Fruit fly (Drosophila melanogaster) whole organism, pupa: ENCODE data around the gene CG18404.

ENCODE experiments used
- CG10348 ChIP-seq: fragments of 200-800 bp; sonication (Bioruptor generic); IDR thresholded peaks from 2 replicates; pipeline ENCODE4 v1.3.6; 2022; ENCODE audit warnings: missing biosample characterization, missing genetic modification characterization
- CG12605 ChIP-seq: fragments of 200-800 bp; sonication (Bioruptor generic); IDR thresholded peaks from 2 replicates; pipeline ENCODE4 v1.3.6; 2022; ENCODE audit warnings: missing biosample characterization, missing genetic modification characterization
- CG13204 ChIP-seq: fragments of 200-800 bp; sonication (Bioruptor generic); optimal IDR thresholded peaks from 2 replicates; lab custom pipeline; 2018; ENCODE audit warnings: missing biosample characterization, mild to moderate bottlenecking, missing genetic modification characterization, moderate library complexity
- CG14655 ChIP-seq: fragments of 200-800 bp; sonication (Bioruptor generic); optimal IDR thresholded peaks from 3 replicates; lab custom pipeline; 2017; ENCODE audit warnings: mild to moderate bottlenecking, missing biosample characterization, missing genetic modification reagents, missing genetic modification characterization
- CG15710 ChIP-seq: fragments of 200-800 bp; sonication (Bioruptor generic); optimal IDR thresholded peaks from 2 replicates; lab custom pipeline; 2018; ENCODE audit warnings: missing biosample characterization, mild to moderate bottlenecking, missing genetic modification characterization, moderate library complexity
- CG17806 ChIP-seq: fragments of 200-800 bp; sonication (Bioruptor generic); optimal IDR thresholded peaks from 2 replicates; lab custom pipeline; 2018; ENCODE audit warnings: missing biosample characterization, mild to moderate bottlenecking, missing genetic modification characterization, moderate library complexity
- CG32121 ChIP-seq: fragments of 200-800 bp; sonication (Bioruptor generic); IDR thresholded peaks from 2 replicates; pipeline ENCODE4 v1.3.6; 2022; ENCODE audit warnings: missing biosample characterization, missing genetic modification characterization
- CG34367 ChIP-seq: fragments of 200-800 bp; sonication (Bioruptor generic); optimal IDR thresholded peaks from 2 replicates; lab custom pipeline; 2018; ENCODE audit warnings: missing biosample characterization, mild to moderate bottlenecking, missing genetic modification characterization
- CG4496 ChIP-seq: fragments of 200-800 bp; sonication (Bioruptor generic); IDR thresholded peaks from 3 replicates; pipeline ENCODE4 v1.3.6; 2022; ENCODE audit warnings: missing biosample characterization, missing genetic modification characterization
- CG8159 ChIP-seq: fragments of 200-800 bp; sonication (Bioruptor generic); optimal IDR thresholded peaks from 3 replicates; lab custom pipeline; 2018; ENCODE audit warnings: missing biosample characterization, mild to moderate bottlenecking, missing genetic modification characterization, moderate library complexity
- CG8301 ChIP-seq: fragments of 200-800 bp; sonication (Bioruptor generic); optimal IDR thresholded peaks from 2 replicates; lab custom pipeline; 2018; ENCODE audit warnings: missing biosample characterization, mild to moderate bottlenecking, missing genetic modification characterization
- CG9948 ChIP-seq: fragments of 200-800 bp; sonication (Bioruptor generic); optimal IDR thresholded peaks from 2 replicates; lab custom pipeline; 2018; ENCODE audit warnings: missing biosample characterization, mild to moderate bottlenecking, missing genetic modification characterization, moderate library complexity
- D1 ChIP-seq: fragments of 200-800 bp; sonication (Bioruptor generic); optimal IDR thresholded peaks from 2 replicates; lab custom pipeline; 2018; ENCODE audit warnings: missing biosample characterization, mild to moderate bottlenecking, missing genetic modification characterization, moderate library complexity
- EcR ChIP-seq: fragments of 200-800 bp; sonication (Bioruptor generic); optimal IDR thresholded peaks from 3 replicates; lab custom pipeline; 2019; ENCODE audit warnings: missing biosample characterization, missing genetic modification characterization, mild to moderate bottlenecking, moderate library complexity, missing genetic modification reagents
- Ets98B ChIP-seq: fragments of 200-800 bp; sonication (Bioruptor generic); IDR thresholded peaks from 2 replicates; pipeline ENCODE4 v1.3.6; 2022; ENCODE audit warnings: missing biosample characterization, missing genetic modification characterization
- Pif1A ChIP-seq: fragments of 200-800 bp; sonication (Bioruptor generic); optimal IDR thresholded peaks from 3 replicates; lab custom pipeline; 2016; ENCODE audit warnings: missing biosample characterization, missing genetic modification characterization
- Pif1B ChIP-seq: fragments of 200-800 bp; sonication (Bioruptor generic); optimal IDR thresholded peaks from 3 replicates; lab custom pipeline; 2016; ENCODE audit warnings: missing biosample characterization, missing genetic modification characterization
- Snoo ChIP-seq: fragments of 200-800 bp; sonication (Bioruptor generic); optimal IDR thresholded peaks from 3 replicates; lab custom pipeline; 2017; ENCODE audit warnings: missing biosample characterization, mild to moderate bottlenecking, missing genetic modification characterization, inconsistent platforms
- fd96Ca ChIP-seq: fragments of 200-800 bp; sonication (Bioruptor generic); IDR thresholded peaks from 3 replicates; pipeline ENCODE4 v1.3.6; 2022; ENCODE audit warnings: missing biosample characterization, missing genetic modification characterization
- gl ChIP-seq: fragments of 200-800 bp; sonication (Bioruptor generic); optimal IDR thresholded peaks from 2 replicates; lab custom pipeline; 2018; ENCODE audit warnings: missing biosample characterization, mild to moderate bottlenecking, missing genetic modification characterization

CG18404 gene

dm6 chr3R:30245739-30246589, 7.0 kb upstream of the CG18404 start:
- TF ChIP-seq CG4496 (GFP tag; lab: Robert Waterston, UW) (no peak), CG8159 (tag; lab: Kevin White, UChicago) (peak; percentile 13), CG9948 (tag; lab: Kevin White, UChicago) (no peak), CG15710 (peak; percentile 7), EcR (GFP tag; lab: Kevin White, UChicago) (no peak), CG10348 (GFP tag; lab: Robert Waterston, UW) (no peak), CG32121 (GFP tag; lab: Robert Waterston, UW) (no peak), Pif1A (no peak), gl (tag; lab: Kevin White, UChicago) (no peak)
- TF ChIP-seq, all 21 proteins: peak for 2

dm6 chr3R:30246603-30247002, 6.4 kb upstream of the CG18404 start, which contains the start of gene CG9733:
Gene CG9733 (minus strand): TSS chr3R:30246703.
- TF ChIP-seq CG10348 (GFP tag; lab: Robert Waterston, UW) (no peak), CG17806 (tag; lab: Kevin White, UChicago) (no peak), gl (tag; lab: Kevin White, UChicago) (no peak), Snoo (tag; lab: Kevin White, UChicago) (no peak), CG4496 (GFP tag; lab: Robert Waterston, UW) (no peak), Ets98B (GFP tag; lab: Robert Waterston, UW) (no peak), Pif1A (no peak), Pif1B (GFP tag; lab: Kevin White, UChicago) (no peak), CG8301 (tag; lab: Kevin White, UChicago) (no peak), CG13204 (no peak), CG8159 (tag; lab: Kevin White, UChicago) (no peak), fd96Ca (GFP tag; lab: Robert Waterston, UW) (no peak), CG15710 (no peak), CG12605 (GFP tag; lab: Robert Waterston, UW) (no peak)

- TF ChIP-seq D1 (no peak), fd96Ca (GFP tag; lab: Robert Waterston, UW) (no peak), CG32121 (GFP tag; lab: Robert Waterston, UW) (no peak), gl (tag; lab: Kevin White, UChicago) (no peak), CG12605 (GFP tag; lab: Robert Waterston, UW) (peak; percentile 58), EcR (GFP tag; lab: Kevin White, UChicago) (no peak), Ets98B (GFP tag; lab: Robert Waterston, UW) (no peak), CG8301 (tag; lab: Kevin White, UChicago) (no peak), CG13204 (no peak), CG34367 (tag; lab: Kevin White, UChicago) (no peak), CG14655 (GFP tag; lab: Kevin White, UChicago) (no peak), CG8159 (tag; lab: Kevin White, UChicago) (no peak), CG17806 (tag; lab: Kevin White, UChicago) (no peak), CG10348 (GFP tag; lab: Robert Waterston, UW) (no peak), CG15710 (no peak), CG9948 (tag; lab: Kevin White, UChicago) (no peak), CG4496 (GFP tag; lab: Robert Waterston, UW) (peak; percentile 45; the same call in 1 of the 3 replicates)
These were observed 5.1 kb upstream of the CG18404 start for dm6 chr3R:30247802-30248363.

- no peak for TF ChIP-seq Pif1A
- no peak for TF ChIP-seq fd96Ca (GFP tag; lab: Robert Waterston, UW)
- no peak for TF ChIP-seq CG17806 (tag; lab: Kevin White, UChicago)
- TF ChIP-seq Ets98B (GFP tag; lab: Robert Waterston, UW): peak; percentile 22; the same call in 1 of the 2 replicates
- TF ChIP-seq CG32121 (GFP tag; lab: Robert Waterston, UW): no peak
- TF ChIP-seq CG12605 (GFP tag; lab: Robert Waterston, UW): 0 out of 2 replicates have a peak, but pooled peaks have one; percentile 11
- TF ChIP-seq CG4496 (GFP tag; lab: Robert Waterston, UW): no peak
These were observed 4.4 kb upstream of the CG18404 start for dm6 chr3R:30248565-30248964.

dm6 chr3R:30249283-30249682, 3.7 kb upstream of the CG18404 start, which contains the start of gene CG34299:
Gene CG34299 (plus strand): TSS chr3R:30249583.
- TF ChIP-seq CG32121 (GFP tag; lab: Robert Waterston, UW) (no peak), Snoo (tag; lab: Kevin White, UChicago) (no peak), fd96Ca (GFP tag; lab: Robert Waterston, UW) (no peak), gl (tag; lab: Kevin White, UChicago) (no peak)

- no peak for TF ChIP-seq CG32121 (GFP tag; lab: Robert Waterston, UW)
- TF ChIP-seq CG12605 (GFP tag; lab: Robert Waterston, UW): no peak
- TF ChIP-seq EcR (GFP tag; lab: Kevin White, UChicago): no peak
- TF ChIP-seq CG17806 (tag; lab: Kevin White, UChicago): no peak
- TF ChIP-seq CG9948 (tag; lab: Kevin White, UChicago): no peak
- TF ChIP-seq CG10348 (GFP tag; lab: Robert Waterston, UW): no peak
- TF ChIP-seq CG8301 (tag; lab: Kevin White, UChicago): no peak
- no peak for TF ChIP-seq CG8159 (tag; lab: Kevin White, UChicago)
- TF ChIP-seq Pif1B (GFP tag; lab: Kevin White, UChicago): no peak
- TF ChIP-seq CG34367 (tag; lab: Kevin White, UChicago): no peak
- TF ChIP-seq fd96Ca (GFP tag; lab: Robert Waterston, UW): no peak
- TF ChIP-seq D1: no peak
- no peak for TF ChIP-seq CG13204
- no peak for TF ChIP-seq Ets98B (GFP tag; lab: Robert Waterston, UW)
- no peak for TF ChIP-seq CG14655 (GFP tag; lab: Kevin White, UChicago)
- no peak for TF ChIP-seq gl (tag; lab: Kevin White, UChicago)
These were observed 2.4 kb upstream of the CG18404 start, which contains the start of gene CG9682 for dm6 chr3R:30250496-30250978. Gene CG9682 (plus strand): TSS chr3R:30250928.
